Worm (Caenorhabditis elegans) whole organism, L4 larva: ENCODE results near the gene ugt-66.

Source experiments
- R02D3.7 ChIP-seq: fragments of 150-350 bp; sonication (generic microtip); optimal IDR thresholded peaks from 3 replicates; lab custom pipeline; 2014; ENCODE audit warnings: missing biosample characterization, missing genetic modification characterization
- T26A8.4 ChIP-seq: fragments of 200-800 bp; sonication (Bioruptor generic); IDR thresholded peaks from 2 replicates; pipeline ENCODE4 v1.3.6; 2022; ENCODE audit warnings: missing genetic modification characterization, missing compliant biosample characterization
- Y105C5A.15 ChIP-seq: fragments of 200-800 bp; sonication (Bioruptor generic); IDR thresholded peaks from 2 replicates; pipeline ENCODE4 v1.3.6; 2022; ENCODE audit warnings: missing genetic modification characterization, missing compliant biosample characterization
- aly-2 ChIP-seq: sonication (generic microtip); optimal IDR thresholded peaks from 2 replicates; lab custom pipeline; 2018; ENCODE audit warnings: missing biosample characterization, missing genetic modification characterization
- arid-1 ChIP-seq: fragments of 200-800 bp; sonication (Bioruptor generic); conservative IDR thresholded peaks from 2 replicates; pipeline ENCODE4 v1.3.6; 2022; ENCODE audit warnings: missing genetic modification reagents, missing genetic modification characterization, missing compliant biosample characterization
- ceh-28 ChIP-seq: fragments of 150-350 bp; optimal IDR thresholded peaks from 2 replicates; lab custom pipeline; 2014; ENCODE audit warnings: missing biosample characterization, missing genetic modification reagents, missing genetic modification characterization
- ceh-44 ChIP-seq: fragments of 200-800 bp; sonication (Bioruptor generic); IDR thresholded peaks from 2 replicates; pipeline ENCODE4 v1.3.6; 2022; ENCODE audit warnings: missing genetic modification reagents, missing genetic modification characterization, missing compliant biosample characterization
- daf-16 ChIP-seq, 3 experiments: sonication (generic microtip); optimal IDR thresholded peaks; 2 replicates each; lab custom pipeline; 2016 to 2017; ENCODE audit warnings: missing genetic modification characterization in 3 of 3, missing genetic modification reagents in 3 of 3, mild to moderate bottlenecking in 2 of 3, missing compliant biosample characterization in 2 of 3, missing biosample characterization in 1 of 3, moderate library complexity in 1 of 3
- daf-19 ChIP-seq: fragments of 200-800 bp; sonication (Bioruptor generic); conservative IDR thresholded peaks from 2 replicates; pipeline ENCODE4 v1.3.6; 2022; ENCODE audit warnings: missing genetic modification characterization, missing compliant biosample characterization
- daf-8 ChIP-seq: fragments of 200-800 bp; sonication (Bioruptor generic); IDR thresholded peaks from 2 replicates; pipeline ENCODE4 v1.3.6; 2022; ENCODE audit warnings: missing genetic modification characterization, missing compliant biosample characterization
- dmd-6 ChIP-seq: fragments of 200-800 bp; sonication (Bioruptor generic); IDR thresholded peaks from 2 replicates; pipeline ENCODE4 v1.3.6; 2022; ENCODE audit warnings: missing genetic modification reagents, missing genetic modification characterization, missing compliant biosample characterization
- duxl-1 ChIP-seq: sonication (generic microtip); optimal IDR thresholded peaks from 2 replicates; lab custom pipeline; 2016; ENCODE audit warnings: mild to moderate bottlenecking, missing genetic modification characterization, moderate library complexity, missing compliant biosample characterization; ENCODE audit not compliant: poor library complexity
- dve-1 ChIP-seq: sonication (generic microtip); optimal IDR thresholded peaks from 2 replicates; lab custom pipeline; 2017; ENCODE audit warnings: antibody characterized with exemption, mild to moderate bottlenecking, missing genetic modification characterization, missing compliant biosample characterization; ENCODE audit not compliant: insufficient read depth
- fos-1 ChIP-seq: fragments of 150-350 bp; optimal IDR thresholded peaks from 2 replicates; lab custom pipeline; 2014; ENCODE audit warnings: missing biosample characterization, missing genetic modification characterization
- hlh-11 ChIP-seq: fragments of 200-800 bp; sonication (Bioruptor generic); optimal IDR thresholded peaks from 2 replicates; lab custom pipeline; 2018; ENCODE audit warnings: mild to moderate bottlenecking, missing genetic modification characterization, missing compliant biosample characterization
- hlh-30 ChIP-seq: sonication (generic microtip); optimal IDR thresholded peaks from 2 replicates; lab custom pipeline; 2017; ENCODE audit warnings: antibody characterized with exemption, mild to moderate bottlenecking, missing genetic modification characterization, missing compliant biosample characterization; ENCODE audit not compliant: insufficient read depth
- lin-1 ChIP-seq: fragments of 200-800 bp; sonication (Bioruptor generic); IDR thresholded peaks from 2 replicates; pipeline ENCODE4 v1.3.6; 2022; ENCODE audit warnings: missing genetic modification reagents, missing genetic modification characterization, missing compliant biosample characterization
- lin-29 ChIP-seq: fragments of 200-800 bp; sonication (Bioruptor generic); IDR thresholded peaks from 2 replicates; pipeline ENCODE4 v1.3.6; 2022; ENCODE audit warnings: missing genetic modification reagents, missing genetic modification characterization, missing compliant biosample characterization
- lin-38 ChIP-seq: fragments of 200-800 bp; sonication (Bioruptor generic); IDR thresholded peaks from 2 replicates; pipeline ENCODE4 v1.3.6; 2022; ENCODE audit warnings: missing genetic modification reagents, missing genetic modification characterization, missing compliant biosample characterization
- lin-39 ChIP-seq: fragments of 150-350 bp; optimal IDR thresholded peaks from 2 replicates; lab custom pipeline; 2014; ENCODE audit warnings: missing biosample characterization, missing genetic modification reagents, missing genetic modification characterization
- lir-3 ChIP-seq: sonication (generic microtip); optimal IDR thresholded peaks from 2 replicates; lab custom pipeline; 2016; ENCODE audit warnings: mild to moderate bottlenecking, missing genetic modification characterization, missing compliant biosample characterization
- madf-5 ChIP-seq, 2 experiments: fragments of 200-800 bp; sonication (Bioruptor generic); IDR thresholded peaks; 2 replicates each; pipeline ENCODE4 v1.3.6; 2022; ENCODE audit warnings: missing compliant biosample characterization in 2 of 2, missing genetic modification characterization in 2 of 2
- mdl-1 ChIP-seq, 2 experiments: fragments of 150-350 bp in 1 of 2; sonication (generic microtip) in 1 of 2; optimal IDR thresholded peaks; 2 replicates each; lab custom pipeline; 2014 to 2017; ENCODE audit warnings: missing biosample characterization in 2 of 2, missing genetic modification characterization in 2 of 2
- mes-2 ChIP-seq: sonication (generic microtip); optimal IDR thresholded peaks from 2 replicates; lab custom pipeline; 2016; ENCODE audit warnings: missing genotype, mild to moderate bottlenecking, missing genetic modification characterization, missing compliant biosample characterization; ENCODE audit not compliant: poor library complexity, severe bottlenecking
- mxl-2 ChIP-seq: fragments of 200-800 bp; sonication (Bioruptor generic); conservative IDR thresholded peaks from 2 replicates; pipeline ENCODE4 v1.3.6; 2022; ENCODE audit warnings: missing genetic modification reagents, missing genetic modification characterization, missing compliant biosample characterization
- mxl-3 ChIP-seq: fragments of 200-800 bp; sonication (Bioruptor generic); optimal IDR thresholded peaks from 2 replicates; lab custom pipeline; 2018; ENCODE audit warnings: mild to moderate bottlenecking, missing genetic modification characterization, missing compliant biosample characterization
- nhr-102 ChIP-seq: sonication (generic microtip); optimal IDR thresholded peaks from 2 replicates; lab custom pipeline; 2016; ENCODE audit warnings: mild to moderate bottlenecking, missing genetic modification characterization, moderate library complexity, missing compliant biosample characterization
- nhr-25 ChIP-seq: sonication (generic microtip); optimal IDR thresholded peaks from 2 replicates; lab custom pipeline; 2017; ENCODE audit warnings: missing genetic modification characterization, mild to moderate bottlenecking, missing compliant biosample characterization, antibody characterized with exemption, moderate library complexity, borderline replicate concordance; ENCODE audit not compliant: insufficient read depth
- nhr-28 ChIP-seq: fragments of 150-350 bp; optimal IDR thresholded peaks from 2 replicates; lab custom pipeline; 2014; ENCODE audit warnings: missing biosample characterization, missing genetic modification characterization
- nhr-41 ChIP-seq: fragments of 200-800 bp; sonication (Bioruptor generic); IDR thresholded peaks from 2 replicates; pipeline ENCODE4 v1.3.6; 2022; ENCODE audit warnings: missing genetic modification reagents, missing genetic modification characterization, missing compliant biosample characterization
- nhr-42 ChIP-seq: fragments of 200-800 bp; sonication (Bioruptor generic); IDR thresholded peaks from 2 replicates; pipeline ENCODE4 v1.3.6; 2022; ENCODE audit warnings: missing genetic modification characterization, missing compliant biosample characterization
- nhr-48 ChIP-seq: sonication (generic microtip); optimal IDR thresholded peaks from 2 replicates; lab custom pipeline; 2016; ENCODE audit warnings: mild to moderate bottlenecking, missing genetic modification characterization, missing compliant biosample characterization
- nhr-6 ChIP-seq: fragments of 150-350 bp; optimal IDR thresholded peaks from 2 replicates; lab custom pipeline; 2014; ENCODE audit warnings: missing biosample characterization, missing genetic modification characterization
- nhr-77 ChIP-seq: fragments of 150-350 bp; optimal IDR thresholded peaks from 2 replicates; lab custom pipeline; 2014; ENCODE audit warnings: missing biosample characterization, missing genetic modification characterization
- php-3 ChIP-seq: fragments of 200-800 bp; sonication (Bioruptor generic); IDR thresholded peaks from 2 replicates; pipeline ENCODE4 v1.3.6; 2022; ENCODE audit warnings: missing genetic modification reagents, missing genetic modification characterization, missing compliant biosample characterization
- pqm-1 ChIP-seq: sonication (generic microtip); optimal IDR thresholded peaks from 2 replicates; lab custom pipeline; 2017; ENCODE audit warnings: missing biosample characterization, missing genetic modification characterization
- set-16 ChIP-seq: fragments of 200-800 bp; sonication (Bioruptor generic); IDR thresholded peaks from 2 replicates; pipeline ENCODE4 v1.3.6; 2022; ENCODE audit warnings: missing genetic modification reagents, missing genetic modification characterization, missing compliant biosample characterization
- spr-3 ChIP-seq: fragments of 200-800 bp; sonication (Bioruptor generic); optimal IDR thresholded peaks from 2 replicates; lab custom pipeline; 2018; ENCODE audit warnings: mild to moderate bottlenecking, missing genetic modification characterization, missing compliant biosample characterization
- tag-97 ChIP-seq: fragments of 200-800 bp; sonication (Bioruptor generic); IDR thresholded peaks from 2 replicates; pipeline ENCODE4 v1.3.6; 2022; ENCODE audit warnings: missing genetic modification characterization, missing compliant biosample characterization
- tra-1 ChIP-seq: fragments of 200-800 bp; sonication (Bioruptor generic); IDR thresholded peaks from 2 replicates; pipeline ENCODE4 v1.3.6; 2022; ENCODE audit warnings: missing genetic modification reagents, missing genetic modification characterization, missing compliant biosample characterization
- unc-130 ChIP-seq: sonication (generic microtip); optimal IDR thresholded peaks from 2 replicates; lab custom pipeline; 2016; ENCODE audit warnings: missing genetic modification reagents, missing genetic modification characterization, missing compliant biosample characterization
- unc-39 ChIP-seq: sonication (generic microtip); optimal IDR thresholded peaks from 2 replicates; lab custom pipeline; 2017; ENCODE audit warnings: missing biosample characterization, missing genetic modification characterization
- unc-62 ChIP-seq, 3 experiments: fragments of 150-350 bp in 1 of 3; sonication (generic microtip); optimal IDR thresholded peaks in 2 of 3; peaks in 1 of 3; 1 replicate in 1 of 3; 2 replicates in 2 of 3; lab custom pipeline; 2014 to 2017; ENCODE audit warnings: missing biosample characterization in 3 of 3, missing genetic modification characterization in 3 of 3, missing genetic modification reagents in 3 of 3, missing genotype in 1 of 3
- vab-7 ChIP-seq: fragments of 200-800 bp; sonication (Bioruptor generic); IDR thresholded peaks from 2 replicates; pipeline ENCODE4 v1.3.6; 2022; ENCODE audit warnings: missing genetic modification reagents, missing genetic modification characterization, missing compliant biosample characterization
- zfp-3 ChIP-seq: fragments of 200-800 bp; sonication (Bioruptor generic); conservative IDR thresholded peaks from 2 replicates; pipeline ENCODE4 v1.3.6; 2022; ENCODE audit warnings: missing genetic modification reagents, missing genetic modification characterization, missing compliant biosample characterization
- zip-2 ChIP-seq: fragments of 150-350 bp; optimal IDR thresholded peaks from 2 replicates; lab custom pipeline; 2014; ENCODE audit warnings: missing biosample characterization, missing genetic modification characterization
- ztf-7 ChIP-seq: fragments of 150-350 bp; optimal IDR thresholded peaks from 2 replicates; lab custom pipeline; 2014; ENCODE audit warnings: missing biosample characterization, missing genetic modification characterization

The ugt-66 gene

DNA sequence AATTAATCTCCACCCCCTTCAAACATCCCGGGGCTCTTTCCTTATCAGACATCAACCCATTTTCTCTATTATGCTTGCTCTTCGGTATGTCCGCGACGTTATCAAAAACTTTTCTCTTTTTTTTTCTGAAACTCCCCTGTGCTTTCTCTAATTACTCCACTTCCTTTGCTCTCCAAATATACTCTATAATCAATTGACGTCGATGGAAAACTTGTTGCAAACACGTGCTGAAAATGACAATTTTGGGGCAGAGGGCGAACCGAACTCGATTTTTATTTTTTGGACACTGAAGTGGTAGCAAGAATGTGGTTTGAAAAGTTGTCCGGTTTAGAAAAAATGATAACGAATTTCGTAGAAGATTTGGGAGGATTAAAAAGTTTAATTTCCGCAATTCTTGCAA lies 15.3 kb downstream of the ugt-66 start:
- TF ChIP-seq zip-2 (tag; lab: Kevin White, UChicago) (no peak), nhr-25 (tag; lab: Kevin White, UChicago) (no peak), nhr-6 (tag; lab: Kevin White, UChicago) (no peak), R02D3.7 (tag; lab: Kevin White, UChicago) (no peak), nhr-28 (tag; lab: Kevin White, UChicago) (peak; percentile 76), tag-97 (no peak), lin-1 (GFP tag; lab: Robert Waterston, UW) (peak; percentile 79; the same call in 1 of the 2 replicates), dve-1 (peak; percentile 70), aly-2 (tag; lab: Kevin White, UChicago) (no peak), nhr-41 (no peak), arid-1 (GFP tag; lab: Robert Waterston, UW) (no peak), duxl-1 (tag; lab: Kevin White, UChicago) (no peak), nhr-102 (tag; lab: Kevin White, UChicago) (peak; percentile 4), vab-7 (GFP tag; lab: Robert Waterston, UW) (no peak), unc-62 (GFP tag; optimal IDR thresholded peaks at IDR 0.05 in 1 of 2; lab: Kevin White, UChicago) (peak in 1 of 2 experiments; percentile 37), unc-62 (tag; optimal IDR thresholded peaks at IDR 0.05; lab: Kevin White, UChicago) (no peak), hlh-30 (tag; lab: Kevin White, UChicago) (peak; percentile 18), daf-19 (GFP tag; lab: Robert Waterston, UW) (no peak), ceh-28 (no peak), nhr-77 (tag; lab: Kevin White, UChicago) (peak; percentile 82), ztf-7 (tag; lab: Kevin White, UChicago) (no peak), spr-3 (GFP tag; lab: Kevin White, UChicago) (no peak), lin-39 (no peak), mes-2 (tag; lab: Kevin White, UChicago) (no peak), Y105C5A.15 (GFP tag; lab: Robert Waterston, UW) (no peak), T26A8.4 (GFP tag; lab: Robert Waterston, UW) (no peak), mdl-1 (tag; optimal IDR thresholded peaks at IDR 0.05; lab: Kevin White, UChicago) (peak in 1 of 2 experiments; percentile 78), nhr-42 (GFP tag; lab: Robert Waterston, UW) (no peak), dmd-6 (peak; percentile 94), fos-1 (tag; lab: Kevin White, UChicago) (peak; percentile 50), mxl-3 (GFP tag; lab: Kevin White, UChicago) (peak; percentile 77), ceh-44 (GFP tag; lab: Robert Waterston, UW) (no peak), madf-5 (GFP tag; IDR thresholded peaks at IDR 0.05; lab: Robert Waterston, UW) (no peak), set-16 (GFP tag; lab: Robert Waterston, UW) (no peak), nhr-48 (tag; lab: Kevin White, UChicago) (peak; percentile 82), pqm-1 (tag; lab: Kevin White, UChicago) (peak; percentile 92), php-3 (0 out of 2 replicates have a peak, but pooled peaks have one; percentile 13), hlh-11 (tag; lab: Kevin White, UChicago) (peak; percentile 84), zfp-3 (GFP tag; lab: Robert Waterston, UW) (no peak), tra-1 (GFP tag; lab: Robert Waterston, UW) (peak; percentile 73; the same call in 1 of the 2 replicates), mxl-2 (GFP tag; lab: Robert Waterston, UW) (no peak), unc-130 (GFP tag; lab: Kevin White, UChicago) (no peak), daf-16 (GFP tag; optimal IDR thresholded peaks at IDR 0.05; lab: Kevin White, UChicago) (peak in 1 of 2 experiments; percentile 29), daf-16 (tag; optimal IDR thresholded peaks at IDR 0.05; lab: Kevin White, UChicago) (peak; percentile 56), lin-38 (GFP tag; lab: Robert Waterston, UW) (no peak), daf-8 (GFP tag; lab: Robert Waterston, UW) (no peak), unc-39 (tag; lab: Kevin White, UChicago) (no peak), lin-29 (no peak), lir-3 (tag; lab: Kevin White, UChicago) (no peak)
- TF ChIP-seq, all 104 proteins: peak for 17
